Fruit fly (Drosophila melanogaster) whole organism, pupa: ENCODE results near the gene slam.

Experiments used
- CG10348 ChIP-seq: fragments of 200-800 bp; sonication (Bioruptor generic); IDR thresholded peaks from 2 replicates; pipeline ENCODE4 v1.3.6; 2022; ENCODE audit warnings: missing biosample characterization, missing genetic modification characterization
- CG12605 ChIP-seq: fragments of 200-800 bp; sonication (Bioruptor generic); IDR thresholded peaks from 2 replicates; pipeline ENCODE4 v1.3.6; 2022; ENCODE audit warnings: missing biosample characterization, missing genetic modification characterization
- CG32121 ChIP-seq: fragments of 200-800 bp; sonication (Bioruptor generic); IDR thresholded peaks from 2 replicates; pipeline ENCODE4 v1.3.6; 2022; ENCODE audit warnings: missing biosample characterization, missing genetic modification characterization
- CG34367 ChIP-seq: fragments of 200-800 bp; sonication (Bioruptor generic); optimal IDR thresholded peaks from 2 replicates; lab custom pipeline; 2018; ENCODE audit warnings: missing biosample characterization, mild to moderate bottlenecking, missing genetic modification characterization
- CG8301 ChIP-seq: fragments of 200-800 bp; sonication (Bioruptor generic); optimal IDR thresholded peaks from 2 replicates; lab custom pipeline; 2018; ENCODE audit warnings: missing biosample characterization, mild to moderate bottlenecking, missing genetic modification characterization
- Ets98B ChIP-seq: fragments of 200-800 bp; sonication (Bioruptor generic); IDR thresholded peaks from 2 replicates; pipeline ENCODE4 v1.3.6; 2022; ENCODE audit warnings: missing biosample characterization, missing genetic modification characterization
- Snoo ChIP-seq: fragments of 200-800 bp; sonication (Bioruptor generic); optimal IDR thresholded peaks from 3 replicates; lab custom pipeline; 2017; ENCODE audit warnings: missing biosample characterization, mild to moderate bottlenecking, missing genetic modification characterization, inconsistent platforms

DNA sequence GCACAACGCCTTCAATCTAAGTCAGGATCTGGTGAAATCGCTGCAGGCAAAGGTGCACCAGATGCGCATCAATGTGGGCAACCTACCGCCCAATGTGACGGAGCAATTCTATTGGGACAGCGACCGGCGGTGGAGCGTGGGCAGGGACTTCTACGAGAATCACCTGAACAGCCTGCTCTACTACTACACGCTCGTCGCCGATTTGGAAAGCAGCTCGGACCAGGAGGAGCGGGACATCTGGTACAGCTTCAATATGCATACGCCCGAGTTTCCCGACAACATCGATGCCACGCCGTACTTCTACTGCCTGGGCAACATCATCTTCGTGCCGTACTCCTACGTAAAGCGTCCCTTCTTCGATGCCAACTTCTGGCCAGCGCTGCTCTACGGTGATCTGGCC, 2.9 kb upstream of the slam start:
- TF ChIP-seq Ets98B: no peak
- TF ChIP-seq CG34367 (tag; lab: Kevin White, UChicago): no peak
- no peak for TF ChIP-seq Snoo (tag; lab: Kevin White, UChicago)
- no peak for TF ChIP-seq CG32121 (GFP tag; lab: Robert Waterston, UW)
- no peak for TF ChIP-seq CG12605 (GFP tag; lab: Robert Waterston, UW)
- no peak for TF ChIP-seq CG10348 (GFP tag; lab: Robert Waterston, UW)
- no peak for TF ChIP-seq CG8301 (tag; lab: Kevin White, UChicago)
